Worm (Caenorhabditis elegans): ENCODE results near the gene dpy-27.
A peak's percentile ranks its signal among the peaks of the same experiment; 100 is the strongest.

The dpy-27 gene

DNA sequence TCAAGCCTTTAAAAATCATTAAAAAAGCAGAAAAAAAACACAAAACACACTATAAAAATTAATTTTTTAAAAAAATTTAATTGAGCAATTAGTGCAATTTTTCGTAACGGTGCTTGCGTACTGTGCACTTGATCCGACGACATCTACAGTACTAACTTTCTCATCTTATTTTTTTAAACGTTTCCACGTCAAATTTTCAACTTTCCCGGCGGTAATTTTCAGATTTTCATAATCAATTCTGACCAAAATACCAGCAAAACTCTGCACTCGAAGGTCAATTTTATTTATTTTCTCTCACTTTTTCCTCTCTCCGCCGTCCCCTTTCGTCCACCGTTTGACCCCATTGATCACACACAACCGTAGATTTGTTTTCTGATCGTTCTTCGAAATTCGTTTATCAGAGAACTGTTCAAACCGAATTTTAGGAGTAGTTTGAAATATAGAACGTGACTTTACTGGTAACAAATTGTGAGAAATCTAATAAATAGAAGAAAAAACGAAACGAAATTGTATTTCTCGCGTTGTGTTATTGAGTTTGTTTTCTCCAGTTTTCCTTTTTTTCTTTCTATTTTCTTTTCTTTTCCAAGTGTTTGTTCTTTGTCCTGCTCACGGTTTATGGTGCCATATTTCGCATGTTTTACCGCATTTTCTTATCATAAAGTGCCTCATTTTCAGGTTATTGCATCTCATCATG lies 44.5 kb upstream of the dpy-27 start, which contains the start of gene acs-19:
Gene acs-19, plus strand, starts transcription at position 676 of the 694 bp plus-strand sequence.
- TF ChIP-seq ces-1 (GFP tag; optimal IDR thresholded peaks at IDR 0.05) (peak; percentile 73), elt-3 (tag; optimal IDR thresholded peaks at IDR 0.05) (no peak), nhr-2 (tag; optimal IDR thresholded peaks at IDR 0.05) (no peak), mls-2 (tag; optimal IDR thresholded peaks at IDR 0.05) (no peak), zip-8 (tag; optimal IDR thresholded peaks at IDR 0.05) (no peak), drap-1 (GFP tag; optimal IDR thresholded peaks at IDR 0.05) (no peak), ceh-43 (GFP tag; optimal IDR thresholded peaks at IDR 0.05) (peak; percentile 35), ceh-39 (tag; optimal IDR thresholded peaks at IDR 0.05) (no peak)

DNA sequence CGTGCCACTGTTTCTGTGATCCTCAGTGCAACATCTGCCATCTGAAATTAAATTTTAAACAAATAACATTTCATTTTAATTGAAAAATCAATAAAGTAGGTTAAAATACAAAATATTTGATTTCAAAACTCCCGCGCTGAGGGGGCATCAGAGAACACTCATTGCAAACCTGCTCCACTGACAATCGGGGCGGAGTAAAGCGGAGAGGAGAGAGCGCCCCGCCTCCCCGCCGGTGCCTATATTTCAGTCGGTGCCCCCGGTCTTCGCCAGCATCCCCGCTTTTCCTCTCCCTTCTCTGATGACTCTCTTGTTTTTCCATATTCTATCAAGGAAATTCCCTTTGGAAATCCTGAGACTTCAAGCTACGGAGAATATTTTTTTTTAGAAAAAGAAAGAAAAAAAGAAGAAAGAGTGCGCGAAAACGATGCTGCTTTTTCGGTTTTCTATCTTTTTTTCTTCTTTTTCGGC lies 43.5 kb upstream of the dpy-27 start, which contains the start of gene brc-1:
Gene brc-1, minus strand, starts transcription at position 51 of the 468 bp plus-strand sequence.
- TF ChIP-seq flh-1 (GFP tag; optimal IDR thresholded peaks at IDR 0.05), result no peak
- TF ChIP-seq drap-1 (GFP tag; optimal IDR thresholded peaks at IDR 0.05), result peak; percentile 68
- no peak for TF ChIP-seq elt-3 (tag; optimal IDR thresholded peaks at IDR 0.05)
- no peak for TF ChIP-seq tbx-8 (GFP tag; optimal IDR thresholded peaks at IDR 0.05)
- TF ChIP-seq ceh-83 (GFP tag; optimal IDR thresholded peaks at IDR 0.05), result peak; percentile 12
- TF ChIP-seq hlh-1 (tag; optimal IDR thresholded peaks at IDR 0.05), result no peak
- peak; percentile 59 for TF ChIP-seq ham-2 (GFP tag; optimal IDR thresholded peaks at IDR 0.05)
- TF ChIP-seq bed-3 (GFP tag; optimal IDR thresholded peaks at IDR 0.05), result no peak
- no peak for TF ChIP-seq unc-39 (tag; optimal IDR thresholded peaks at IDR 0.05)
- TF ChIP-seq M03D4.4 (tag; optimal IDR thresholded peaks at IDR 0.05), result peak; percentile 12
- TF ChIP-seq cnd-1 (tag; optimal IDR thresholded peaks at IDR 0.05), result peak; percentile 31
- no peak for TF ChIP-seq snpc-4 (tag; optimal IDR thresholded peaks at IDR 0.05)
- no peak for TF ChIP-seq ceh-39 (tag; optimal IDR thresholded peaks at IDR 0.05)
- TF ChIP-seq nhr-12 (tag; optimal IDR thresholded peaks at IDR 0.05), result no peak
- no peak for TF ChIP-seq elt-1 (tag; optimal IDR thresholded peaks at IDR 0.05; ENCODE audit: borderline replicate concordance, insufficient read depth)
- TF ChIP-seq sem-2 (GFP tag; optimal IDR thresholded peaks at IDR 0.05), result no peak
- peak; percentile 83 for TF ChIP-seq mep-1 (tag; optimal IDR thresholded peaks at IDR 0.05)
- peak; percentile 15 for TF ChIP-seq lin-32 (GFP tag; optimal IDR thresholded peaks at IDR 0.05)
- TF ChIP-seq nhr-237 (tag; optimal IDR thresholded peaks at IDR 0.05), result peak; percentile 92
- TF ChIP-seq nhr-2 (tag; optimal IDR thresholded peaks at IDR 0.05), result no peak
- no peak for TF ChIP-seq ceh-43 (GFP tag; optimal IDR thresholded peaks at IDR 0.05)
- TF ChIP-seq sptf-1 (tag; optimal IDR thresholded peaks at IDR 0.05), result peak; percentile 71
- TF ChIP-seq mls-2 (tag; optimal IDR thresholded peaks at IDR 0.05), result peak; percentile 48
- TF ChIP-seq blmp-1 (tag; optimal IDR thresholded peaks at IDR 0.05), result no peak
- peak; percentile 50 for TF ChIP-seq lin-13 (tag; optimal IDR thresholded peaks at IDR 0.05)
- peak; percentile 6 for TF ChIP-seq unc-62 (GFP tag; optimal IDR thresholded peaks at IDR 0.05)
- TF ChIP-seq zip-8 (tag; optimal IDR thresholded peaks at IDR 0.05), result no peak
- TF ChIP-seq unc-120 (tag; optimal IDR thresholded peaks at IDR 0.05; ENCODE audit: poor library complexity, severe bottlenecking), result peak; percentile 17
- no peak for TF ChIP-seq mab-5 (tag; optimal IDR thresholded peaks at IDR 0.05)
- peak; percentile 90 for TF ChIP-seq lsy-2 (tag; optimal IDR thresholded peaks at IDR 0.05)
- no peak for TF ChIP-seq nhr-28 (tag; optimal IDR thresholded peaks at IDR 0.05)
- TF ChIP-seq pha-4 (tag; optimal IDR thresholded peaks at IDR 0.05), result peak; percentile 67
- TF ChIP-seq ces-1 (GFP tag; optimal IDR thresholded peaks at IDR 0.05), result peak; percentile 65
- no peak for TF ChIP-seq nhr-76 (tag; optimal IDR thresholded peaks at IDR 0.05)
- TF ChIP-seq ztf-11 (tag; optimal IDR thresholded peaks at IDR 0.05), result no peak

DNA sequence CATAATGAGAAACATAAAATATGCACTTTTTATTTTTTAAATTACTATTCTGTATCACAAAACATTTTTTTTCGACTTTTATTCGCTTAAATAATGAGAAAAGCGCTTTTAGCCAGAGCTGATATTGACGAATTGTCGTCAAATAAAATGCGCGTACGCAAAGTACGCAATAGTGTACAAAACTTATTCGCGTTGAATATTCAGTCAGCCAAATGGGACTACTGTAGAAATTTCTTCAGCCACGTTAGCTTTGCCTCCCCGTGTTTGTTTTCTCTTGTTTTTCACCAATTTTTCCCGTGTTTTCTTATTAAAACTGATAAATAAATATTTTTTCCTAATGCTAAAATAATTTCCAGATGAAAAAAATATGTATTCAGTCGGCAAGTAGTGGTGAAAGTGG lies 37.5 kb upstream of the dpy-27 start:
- TF ChIP-seq lsy-2 (tag; optimal IDR thresholded peaks at IDR 0.05), result peak; percentile 88

DNA sequence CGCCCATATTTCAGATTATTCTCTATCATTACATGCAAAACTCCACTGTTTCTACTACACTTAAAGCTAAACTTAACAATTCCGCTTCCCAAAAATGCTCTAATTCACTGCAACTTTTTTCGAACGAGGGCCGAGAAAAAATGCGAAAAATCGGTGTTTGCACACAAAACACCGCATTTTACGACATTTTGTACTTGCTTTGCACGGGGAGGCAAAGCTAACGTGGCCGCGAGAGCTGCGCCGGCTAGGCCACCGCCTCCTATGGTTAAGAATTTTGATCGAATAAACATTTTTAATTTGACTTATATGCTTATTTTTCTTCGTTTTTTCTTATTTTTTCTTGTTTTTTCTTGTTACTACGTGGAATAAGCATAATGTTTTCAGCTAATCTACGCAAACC lies 35.4 kb upstream of the dpy-27 start:
- peak; percentile 52 for TF ChIP-seq lsy-2 (tag; optimal IDR thresholded peaks at IDR 0.05)

Data from whole organism, mixed stage, embryonic.